Worm (Caenorhabditis elegans) whole organism, L4 larva: ENCODE results near the gene srj-21.
A peak's percentile ranks its signal among the peaks of the same experiment; 100 is the strongest.

Experiments
- F37D6.2 ChIP-seq: sonication (generic microtip); optimal IDR thresholded peaks from 2 replicates; lab custom pipeline; 2016; ENCODE audit warnings: mild to moderate bottlenecking, missing genetic modification characterization, missing compliant biosample characterization
- ceh-28 ChIP-seq: fragments of 150-350 bp; optimal IDR thresholded peaks from 2 replicates; lab custom pipeline; 2014; ENCODE audit warnings: missing biosample characterization, missing genetic modification reagents, missing genetic modification characterization
- ces-1 ChIP-seq: fragments of 150-350 bp; sonication (generic microtip); optimal IDR thresholded peaks from 4 replicates; lab custom pipeline; 2014; ENCODE audit warnings: missing biosample characterization, missing genetic modification reagents, missing genetic modification characterization
- egl-27 ChIP-seq: sonication (generic microtip); optimal IDR thresholded peaks from 3 replicates; lab custom pipeline; 2017; ENCODE audit warnings: missing biosample characterization, missing genetic modification reagents, missing genetic modification characterization
- lin-38 ChIP-seq: fragments of 200-800 bp; sonication (Bioruptor generic); IDR thresholded peaks from 2 replicates; pipeline ENCODE4 v1.3.6; 2022; ENCODE audit warnings: missing genetic modification reagents, missing genetic modification characterization, missing compliant biosample characterization
- lsy-2 ChIP-seq, 2 experiments: fragments of 150-350 bp in 1 of 2; sonication (generic microtip) in 1 of 2; optimal IDR thresholded peaks; 2 replicates each; lab custom pipeline; 2014 to 2017; ENCODE audit warnings: missing biosample characterization in 2 of 2, missing genetic modification characterization in 2 of 2
- mdl-1 ChIP-seq, 2 experiments: fragments of 150-350 bp in 1 of 2; sonication (generic microtip) in 1 of 2; optimal IDR thresholded peaks; 2 replicates each; lab custom pipeline; 2014 to 2017; ENCODE audit warnings: missing biosample characterization in 2 of 2, missing genetic modification characterization in 2 of 2
- nhr-25 ChIP-seq: sonication (generic microtip); optimal IDR thresholded peaks from 2 replicates; lab custom pipeline; 2017; ENCODE audit warnings: missing genetic modification characterization, mild to moderate bottlenecking, missing compliant biosample characterization, antibody characterized with exemption, moderate library complexity, borderline replicate concordance; ENCODE audit not compliant: insufficient read depth
- tag-97 ChIP-seq: fragments of 200-800 bp; sonication (Bioruptor generic); IDR thresholded peaks from 2 replicates; pipeline ENCODE4 v1.3.6; 2022; ENCODE audit warnings: missing genetic modification characterization, missing compliant biosample characterization
- zag-1 ChIP-seq: fragments of 150-350 bp; optimal IDR thresholded peaks from 2 replicates; lab custom pipeline; 2014; ENCODE audit warnings: missing biosample characterization, missing genetic modification characterization
- ztf-7 ChIP-seq: fragments of 150-350 bp; optimal IDR thresholded peaks from 2 replicates; lab custom pipeline; 2014; ENCODE audit warnings: missing biosample characterization, missing genetic modification characterization

- TF ChIP-seq ceh-28 (tag; lab: Kevin White, UChicago) (no peak), zag-1 (tag; lab: Kevin White, UChicago) (peak; percentile 36), lsy-2 (tag; optimal IDR thresholded peaks at IDR 0.05; lab: Kevin White, UChicago) (no peak), lin-38 (GFP tag; lab: Robert Waterston, UW) (no peak), egl-27 (tag; lab: Kevin White, UChicago) (no peak), nhr-25 (tag; lab: Kevin White, UChicago) (no peak), F37D6.2 (peak; percentile 18), ztf-7 (no peak), ces-1 (GFP tag; lab: Kevin White, UChicago) (no peak), mdl-1 (tag; optimal IDR thresholded peaks at IDR 0.05; lab: Kevin White, UChicago) (no peak), tag-97 (GFP tag; lab: Robert Waterston, UW) (no peak)
Measured at ce11 chrV:10711829-10712607, 33.1 kb upstream of the srj-21 start.
